Fruit fly (Drosophila melanogaster) S2 (cell line): ENCODE data around the gene EMC10.

Experiments used
- CG8478 ChIP-seq: fragments of >200 bp; optimal IDR thresholded peaks from 2 replicates; lab custom pipeline; 2018
- CTCF ChIP-seq, 2 experiments: fragments of >200 bp; optimal IDR thresholded peaks; 2 replicates each; lab custom pipeline; 2018

dm6 chr3L:21581984-21582383 is 8.1 kb downstream of the EMC10 start:
- TF ChIP-seq CG8478: no peak
- no peak for TF ChIP-seq CTCF (optimal IDR thresholded peaks at IDR 0.05; lab: Kevin White, UChicago)
